Worm (Caenorhabditis elegans) whole organism, L3 larva: ENCODE data around the gene mdt-8.
A peak's percentile ranks its signal among the peaks of the same experiment; 100 is the strongest.

Experiments
- ama-1 ChIP-seq: fragments of 150-350 bp; optimal IDR thresholded peaks from 2 replicates; lab custom pipeline; 2018
- mml-1 ChIP-seq: fragments of 150-350 bp; sonication (generic microtip); optimal IDR thresholded peaks from 3 replicates; lab custom pipeline; 2014; ENCODE audit warnings: missing biosample characterization, missing genetic modification characterization
- nhr-12 ChIP-seq: fragments of 150-350 bp; optimal IDR thresholded peaks from 2 replicates; lab custom pipeline; 2014; ENCODE audit warnings: missing biosample characterization, missing genetic modification characterization
- nhr-23 ChIP-seq: fragments of 150-350 bp; optimal IDR thresholded peaks from 2 replicates; lab custom pipeline; 2014; ENCODE audit warnings: missing biosample characterization, missing genetic modification reagents, missing genetic modification characterization
- nhr-237 ChIP-seq: fragments of 150-350 bp; optimal IDR thresholded peaks from 2 replicates; lab custom pipeline; 2014; ENCODE audit warnings: missing biosample characterization, missing genetic modification characterization
- nhr-25 ChIP-seq: sonication (generic microtip); optimal IDR thresholded peaks from 2 replicates; lab custom pipeline; 2017; ENCODE audit warnings: missing biosample characterization, missing genetic modification characterization
- nhr-77 ChIP-seq: fragments of 150-350 bp; optimal IDR thresholded peaks from 2 replicates; lab custom pipeline; 2014; ENCODE audit warnings: missing biosample characterization, missing genetic modification characterization
- unc-39 ChIP-seq: sonication (generic microtip); optimal IDR thresholded peaks from 4 replicates; lab custom pipeline; 2017; ENCODE audit warnings: missing biosample characterization, missing genetic modification characterization
- unc-62 ChIP-seq: fragments of 150-350 bp; sonication (generic microtip); optimal IDR thresholded peaks from 4 replicates; lab custom pipeline; 2014; ENCODE audit warnings: missing biosample characterization, missing genetic modification reagents, missing genetic modification characterization
- ztf-11 ChIP-seq: fragments of 150-350 bp; optimal IDR thresholded peaks from 2 replicates; lab custom pipeline; 2014; ENCODE audit warnings: missing biosample characterization, missing genetic modification characterization

ce11 chrII:11537115-11537514, 3.5 kb upstream of the mdt-8 start:
- TF ChIP-seq ztf-11 (tag; lab: Kevin White, UChicago) (no peak), nhr-237 (no peak), nhr-23 (peak; percentile 15), mml-1 (tag; lab: Kevin White, UChicago) (no peak), nhr-12 (tag; lab: Kevin White, UChicago) (no peak), nhr-25 (tag; lab: Kevin White, UChicago) (no peak), ama-1 (no peak), unc-39 (tag; lab: Kevin White, UChicago) (no peak), unc-62 (GFP tag; lab: Kevin White, UChicago) (no peak), nhr-77 (tag; lab: Kevin White, UChicago) (no peak)
